Fruit fly (Drosophila melanogaster) S2 (cell line): Measurements from ENCODE around the gene CG2147.

Experiments used
- CG8478 ChIP-seq: fragments of >200 bp; optimal IDR thresholded peaks from 2 replicates; lab custom pipeline; 2018
- CTCF ChIP-seq, 2 experiments: fragments of >200 bp; optimal IDR thresholded peaks; 2 replicates each; lab custom pipeline; 2018

DNA sequence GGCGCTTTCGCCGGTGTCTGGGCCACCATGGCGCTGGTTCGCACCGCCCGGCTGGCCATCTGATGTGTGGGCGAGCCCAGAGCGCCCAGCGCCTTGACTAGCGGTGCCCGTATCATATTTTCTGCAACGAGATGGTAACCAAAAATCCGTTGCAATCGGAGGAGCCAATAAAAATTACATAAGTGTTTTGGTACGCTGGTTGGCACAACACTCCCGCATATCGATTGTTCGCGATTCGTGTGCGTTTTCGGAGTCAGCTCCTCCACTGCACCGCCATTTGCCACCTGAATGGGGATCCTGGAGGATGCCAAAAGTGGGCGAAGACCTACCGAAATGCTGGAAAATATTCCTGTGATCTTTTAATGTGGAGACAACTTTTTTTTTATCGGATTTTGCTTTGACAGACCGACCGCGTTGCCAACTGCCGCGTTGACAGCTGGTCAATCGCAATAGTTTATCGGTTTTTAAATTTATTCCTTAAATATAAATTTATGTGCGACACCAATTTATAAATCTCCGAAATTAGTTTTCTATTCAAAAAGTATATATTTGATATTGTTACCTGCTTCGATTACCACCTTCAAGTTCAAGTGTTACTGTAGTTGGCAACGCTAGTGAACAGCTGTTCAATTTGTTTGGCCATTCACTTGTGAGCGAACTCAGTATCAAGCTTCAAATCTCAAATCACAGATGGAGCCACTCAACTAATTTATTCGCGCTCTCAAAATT lies 10.9 kb downstream of the CG2147 start, which contains the start of gene ND-75:
- TF ChIP-seq CG8478 = no peak
- TF ChIP-seq CTCF (optimal IDR thresholded peaks at IDR 0.05; lab: Kevin White, UChicago) = peak; percentile 67 to 87
